Worm (Caenorhabditis elegans) whole organism, dauer: ENCODE data around the gene pix-1.

ENCODE experiments used
- unc-62 ChIP-seq: sonication (generic microtip); optimal IDR thresholded peaks from 2 replicates; lab custom pipeline; 2017; ENCODE audit warnings: missing biosample characterization, missing genetic modification reagents, missing genetic modification characterization

Gene pix-1

DNA sequence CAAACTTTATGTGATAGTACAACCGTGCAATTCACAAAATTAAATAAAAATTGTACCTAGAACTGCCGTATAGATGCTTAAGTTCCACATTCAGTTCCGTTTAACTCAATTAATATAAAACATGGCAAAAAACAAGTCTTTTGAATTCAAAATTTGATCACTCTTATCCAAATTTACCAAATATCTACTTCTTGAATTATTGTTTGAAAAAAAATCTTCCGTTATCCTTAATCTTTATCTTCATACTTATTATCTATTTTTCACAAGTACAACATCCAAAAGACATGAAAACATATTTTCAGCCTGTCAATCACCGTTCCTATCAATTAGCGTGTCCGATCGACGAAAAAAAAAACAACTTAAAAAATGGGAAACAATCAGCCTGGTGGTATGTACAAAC, 28.4 kb downstream of the pix-1 start, which contains the start of gene aakb-1:
aakb-1 (plus strand) TSS at position 301 of the 400 bp plus-strand sequence.
- no peak for TF ChIP-seq unc-62 (GFP tag; lab: Kevin White, UChicago)

DNA sequence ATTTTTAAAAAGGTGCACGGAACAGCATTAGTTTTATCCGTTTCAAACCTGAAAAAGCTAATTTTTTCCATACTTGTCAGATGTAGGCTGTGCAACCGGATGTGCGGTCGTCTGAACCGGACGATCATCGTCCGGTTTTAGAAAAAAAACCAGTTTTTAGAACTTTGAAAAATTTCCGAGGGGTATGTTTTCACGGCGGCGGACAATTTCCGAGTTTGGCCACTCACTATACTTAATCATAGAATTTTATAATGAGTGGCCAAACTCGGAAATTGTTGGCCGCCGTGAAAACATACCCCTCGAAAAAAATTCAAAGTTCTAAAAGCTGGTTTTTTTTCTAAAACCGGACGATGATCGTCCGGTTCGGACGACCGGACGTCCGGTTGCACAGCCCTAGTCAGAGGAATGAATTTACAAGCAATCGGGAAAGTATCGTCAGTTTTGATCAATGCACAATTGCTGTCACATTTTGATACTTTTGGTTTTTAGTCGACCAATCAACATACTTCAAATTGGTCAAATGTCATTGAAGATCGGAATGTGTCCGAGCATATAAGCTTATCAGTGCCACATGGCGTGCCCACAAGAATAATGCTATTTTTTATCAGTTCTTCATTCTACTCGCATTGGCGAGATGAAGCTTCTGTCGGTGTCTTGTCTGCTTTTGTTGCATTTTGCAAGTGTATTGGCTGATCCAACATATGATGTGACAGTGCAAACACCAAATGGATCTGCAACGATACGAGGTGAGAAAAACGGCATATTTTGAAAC, 32.8 kb downstream of the pix-1 start, which contains the start of gene cest-13:
cest-13 (plus strand) TSS at position 562 of the 772 bp plus-strand sequence.
- TF ChIP-seq unc-62 (GFP tag; lab: Kevin White, UChicago), result no peak

DNA sequence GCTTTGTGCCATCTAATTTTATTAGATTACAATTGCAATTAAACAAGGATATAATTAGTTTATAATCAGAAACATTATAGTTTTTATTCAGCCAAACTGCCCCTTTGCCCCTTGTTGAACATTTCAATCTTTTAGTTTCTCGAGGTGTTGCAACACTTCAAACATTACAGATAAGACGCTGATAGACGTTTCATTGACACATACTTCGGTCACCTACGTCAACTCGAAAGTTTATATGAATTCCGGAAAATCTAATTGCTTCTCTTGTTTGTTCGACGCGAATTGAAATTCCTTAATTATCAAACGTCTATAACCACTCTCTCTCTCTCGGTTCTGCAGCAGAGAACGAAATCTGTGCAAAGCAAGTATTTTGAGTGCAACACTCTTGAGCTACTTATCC, 40.2 kb downstream of the pix-1 start:
- no peak for TF ChIP-seq unc-62 (GFP tag; lab: Kevin White, UChicago)

DNA sequence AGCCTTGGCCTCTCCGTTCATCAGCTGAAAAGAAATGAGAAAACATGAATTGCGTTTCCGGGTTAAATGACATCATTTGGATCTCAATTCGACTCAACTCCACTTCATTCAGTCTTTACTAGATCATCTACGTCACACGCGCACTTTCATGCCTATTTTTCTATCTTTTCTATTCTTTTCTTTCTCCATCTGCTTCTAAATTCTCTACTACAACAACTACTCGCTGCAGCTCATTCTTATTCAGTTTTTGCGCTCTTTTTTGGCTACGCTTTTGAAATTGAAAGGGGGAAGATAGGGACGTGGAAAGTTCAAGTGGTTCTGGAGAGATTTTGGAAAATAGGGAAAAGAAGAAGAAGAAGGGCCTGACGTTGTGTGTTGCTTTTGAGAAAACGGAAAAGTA, 41.5 kb downstream of the pix-1 start:
- TF ChIP-seq unc-62 (GFP tag; lab: Kevin White, UChicago), result no peak

DNA sequence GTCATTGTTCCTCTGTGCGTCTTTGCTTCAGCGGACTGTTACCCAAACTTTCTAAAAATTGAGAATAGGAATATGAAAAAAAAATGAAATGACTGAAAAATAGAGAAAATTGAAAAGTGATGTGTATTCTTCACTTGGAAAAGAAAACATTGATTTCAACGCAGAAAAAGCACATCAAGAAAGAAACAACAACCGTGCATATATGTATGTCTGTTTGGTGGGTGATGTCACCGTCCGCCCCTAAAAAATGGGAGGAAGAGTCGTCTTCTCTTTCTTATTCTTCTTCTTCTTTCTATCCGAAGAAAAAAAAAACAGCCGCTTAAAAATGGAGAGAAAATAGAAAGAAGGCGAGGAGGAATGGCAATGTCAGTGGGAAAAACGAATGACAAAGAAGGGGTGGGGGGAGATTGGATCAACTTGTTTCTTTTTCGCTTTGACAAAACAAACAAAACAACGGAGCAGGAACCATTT, 43.5 kb downstream of the pix-1 start, which contains the start of gene nkb-3:
nkb-3 (minus strand) TSS at position 51 of the 471 bp plus-strand sequence.
- no peak for TF ChIP-seq unc-62 (GFP tag; lab: Kevin White, UChicago)

DNA sequence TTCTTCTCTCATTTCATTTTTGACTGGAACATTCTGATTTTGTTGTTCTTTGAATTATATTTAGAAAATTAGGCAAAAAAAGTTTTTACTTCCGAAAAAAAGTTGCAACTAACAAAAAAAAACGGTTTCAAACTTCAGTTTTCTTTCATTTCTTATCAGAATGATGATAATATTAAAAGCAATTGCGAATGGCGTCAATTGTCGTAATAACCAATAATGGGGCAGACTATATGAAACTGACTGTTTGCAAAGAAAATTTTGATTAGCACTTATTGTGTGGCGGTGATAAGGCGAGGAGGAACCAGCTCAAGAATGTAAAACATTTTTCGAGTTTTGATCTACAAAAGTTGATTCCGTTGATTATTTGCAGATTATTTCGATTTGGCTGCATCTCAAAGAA, 45.6 kb downstream of the pix-1 start:
- TF ChIP-seq unc-62 (GFP tag; lab: Kevin White, UChicago), result no peak

DNA sequence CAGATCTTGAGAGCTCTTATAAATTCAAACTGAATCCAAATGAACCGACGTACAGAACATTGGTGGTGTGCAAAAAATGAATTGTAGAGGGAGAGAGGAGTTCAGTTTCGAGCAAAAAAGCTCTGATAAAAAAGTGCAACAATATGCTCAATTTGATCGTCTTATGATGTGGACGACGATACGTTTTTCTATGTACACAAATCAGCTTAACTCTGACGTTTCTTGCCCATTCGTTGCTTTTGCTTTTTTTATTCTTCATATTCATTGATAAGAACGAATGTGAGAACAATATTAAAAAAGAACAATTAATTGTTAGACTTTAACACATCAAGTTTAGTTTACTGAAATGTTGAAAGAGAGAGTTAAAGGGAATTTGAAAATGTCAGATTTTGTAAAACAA, 47.1 kb downstream of the pix-1 start:
- TF ChIP-seq unc-62 (GFP tag; lab: Kevin White, UChicago), result no peak

DNA sequence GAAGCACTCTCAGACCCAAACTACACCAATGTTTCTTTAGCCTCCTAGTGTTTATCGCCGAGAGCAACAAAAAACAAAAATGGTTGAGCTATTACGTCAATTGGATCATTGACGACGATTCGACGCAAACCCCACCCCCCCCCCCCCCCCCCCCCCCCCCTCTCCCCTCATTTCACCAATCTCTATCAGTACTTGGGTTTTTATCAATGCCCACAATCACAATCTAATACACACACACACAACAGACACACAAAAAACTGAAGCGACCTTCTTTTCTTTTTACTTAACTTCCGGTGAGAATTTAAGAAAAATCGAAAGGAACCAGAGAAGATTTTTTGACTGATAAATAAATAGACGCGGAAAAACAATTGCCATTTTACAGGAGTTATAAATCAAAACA, 48.4 kb downstream of the pix-1 start:
- no peak for TF ChIP-seq unc-62 (GFP tag; lab: Kevin White, UChicago)

DNA sequence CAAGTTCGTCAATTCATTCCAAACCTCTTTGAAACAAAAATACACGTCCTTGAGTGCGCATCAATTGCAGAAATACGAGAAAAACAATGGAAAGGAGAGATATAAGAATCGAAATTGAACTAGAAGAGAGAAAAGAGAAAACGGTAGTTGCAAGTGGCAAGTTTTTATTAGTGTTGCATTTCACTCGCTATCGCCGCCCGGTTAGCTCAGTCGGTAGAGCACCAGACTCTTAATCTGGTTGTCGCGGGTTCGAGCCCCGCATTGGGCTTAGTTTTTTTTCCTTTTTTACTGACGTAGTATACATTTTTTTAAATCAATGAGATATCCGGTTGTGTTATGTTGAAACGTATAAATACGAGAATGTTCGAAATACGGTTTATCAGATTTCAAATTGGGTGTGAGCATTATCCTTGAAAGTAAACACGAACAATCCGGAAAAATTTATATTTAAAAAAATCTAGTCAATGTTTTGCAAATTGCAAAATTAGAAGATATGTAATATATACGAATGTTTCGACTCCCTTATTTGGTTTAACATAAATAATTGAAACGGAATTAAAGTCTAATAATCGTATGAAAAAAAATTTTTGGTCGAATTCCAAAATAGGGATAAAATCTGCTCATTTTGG, 54.5 kb downstream of the pix-1 start:
- TF ChIP-seq unc-62 (GFP tag; lab: Kevin White, UChicago), result no peak

DNA sequence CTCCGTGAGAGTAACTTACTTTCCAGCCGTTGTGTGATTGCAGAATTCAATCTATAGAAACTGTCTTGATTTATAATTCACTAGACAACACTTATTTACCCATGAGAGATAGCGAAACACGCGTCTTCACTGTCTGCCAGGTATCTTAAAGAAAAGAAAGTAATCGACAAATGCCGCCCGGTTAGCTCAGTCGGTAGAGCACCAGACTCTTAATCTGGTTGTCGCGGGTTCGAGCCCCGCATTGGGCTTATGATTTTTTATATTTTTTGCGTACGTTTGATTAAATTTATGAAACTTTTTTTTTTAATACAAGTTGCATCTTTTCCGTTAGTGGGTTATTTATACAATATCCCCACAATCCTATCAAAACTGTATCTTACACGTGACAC, 55.0 kb downstream of the pix-1 start:
- no peak for TF ChIP-seq unc-62 (GFP tag; lab: Kevin White, UChicago)
